Worm (Caenorhabditis elegans) whole organism, mixed stage, embryonic: ENCODE measurements around the gene F43C11.16.

Experiments used
- bed-3 ChIP-seq: fragments of 200-800 bp; sonication (Bioruptor generic); optimal IDR thresholded peaks from 3 replicates; lab custom pipeline; 2018; ENCODE audit warnings: mild to moderate bottlenecking, missing genetic modification characterization, moderate library complexity, missing compliant biosample characterization
- ceh-39 ChIP-seq: fragments of 150-350 bp; optimal IDR thresholded peaks from 2 replicates; lab custom pipeline; 2014; ENCODE audit warnings: missing biosample characterization, missing genetic modification characterization
- ceh-43 ChIP-seq: fragments of 200-800 bp; sonication (Bioruptor generic); optimal IDR thresholded peaks from 2 replicates; lab custom pipeline; 2018; ENCODE audit warnings: mild to moderate bottlenecking, missing genetic modification characterization, moderate library complexity, missing compliant biosample characterization
- ceh-83 ChIP-seq: fragments of 200-800 bp; sonication (Bioruptor generic); optimal IDR thresholded peaks from 2 replicates; lab custom pipeline; 2018; ENCODE audit warnings: mild to moderate bottlenecking, missing genetic modification characterization, missing compliant biosample characterization
- ces-1 ChIP-seq: fragments of 150-350 bp; optimal IDR thresholded peaks from 2 replicates; lab custom pipeline; 2014; ENCODE audit warnings: missing biosample characterization, missing genetic modification reagents, missing genetic modification characterization
- cnd-1 ChIP-seq: fragments of 200-800 bp; sonication (Bioruptor generic); optimal IDR thresholded peaks from 2 replicates; lab custom pipeline; 2018; ENCODE audit warnings: mild to moderate bottlenecking, missing genetic modification characterization, missing compliant biosample characterization
- drap-1 ChIP-seq: fragments of 200-800 bp; sonication (Bioruptor generic); optimal IDR thresholded peaks from 3 replicates; lab custom pipeline; 2018; ENCODE audit warnings: mild to moderate bottlenecking, missing genetic modification characterization, missing compliant biosample characterization
- elt-1 ChIP-seq: sonication (generic microtip); optimal IDR thresholded peaks from 2 replicates; lab custom pipeline; 2017; ENCODE audit warnings: missing genetic modification characterization, mild to moderate bottlenecking, missing compliant biosample characterization, antibody characterized with exemption, moderate library complexity, borderline replicate concordance; ENCODE audit not compliant: insufficient read depth
- elt-3 ChIP-seq: fragments of 150-350 bp; optimal IDR thresholded peaks from 2 replicates; lab custom pipeline; 2014; ENCODE audit warnings: missing biosample characterization, missing genetic modification characterization
- flh-1 ChIP-seq: fragments of 200-800 bp; sonication (Bioruptor generic); optimal IDR thresholded peaks from 2 replicates; lab custom pipeline; 2018; ENCODE audit warnings: mild to moderate bottlenecking, missing genetic modification characterization, moderate library complexity, missing compliant biosample characterization
- ham-2 ChIP-seq: fragments of 200-800 bp; sonication (Bioruptor generic); optimal IDR thresholded peaks from 2 replicates; lab custom pipeline; 2018; ENCODE audit warnings: mild to moderate bottlenecking, missing genetic modification characterization, missing compliant biosample characterization
- hlh-1 ChIP-seq: fragments of 150-350 bp; optimal IDR thresholded peaks from 2 replicates; lab custom pipeline; 2014; ENCODE audit warnings: missing biosample characterization, missing genetic modification reagents, missing genetic modification characterization
- lin-13 ChIP-seq: fragments of 150-350 bp; optimal IDR thresholded peaks from 2 replicates; lab custom pipeline; 2014; ENCODE audit warnings: missing biosample characterization, missing genetic modification characterization
- lin-32 ChIP-seq: fragments of 200-800 bp; sonication (Bioruptor generic); optimal IDR thresholded peaks from 2 replicates; lab custom pipeline; 2018; ENCODE audit warnings: mild to moderate bottlenecking, missing genetic modification characterization, missing compliant biosample characterization
- lsy-2 ChIP-seq: fragments of 150-350 bp; optimal IDR thresholded peaks from 2 replicates; lab custom pipeline; 2014; ENCODE audit warnings: missing biosample characterization, missing genetic modification characterization
- mab-5 ChIP-seq: fragments of 150-350 bp; optimal IDR thresholded peaks from 2 replicates; lab custom pipeline; 2014; ENCODE audit warnings: missing biosample characterization, missing genetic modification characterization
- mls-2 ChIP-seq: sonication (generic microtip); optimal IDR thresholded peaks from 2 replicates; lab custom pipeline; 2016; ENCODE audit warnings: mild to moderate bottlenecking, missing genetic modification characterization, moderate library complexity, missing compliant biosample characterization
- nhr-12 ChIP-seq: fragments of 150-350 bp; optimal IDR thresholded peaks from 2 replicates; lab custom pipeline; 2014; ENCODE audit warnings: missing biosample characterization, missing genetic modification characterization
- nhr-2 ChIP-seq: fragments of 150-350 bp; optimal IDR thresholded peaks from 2 replicates; lab custom pipeline; 2014; ENCODE audit warnings: missing biosample characterization, missing genetic modification characterization
- nhr-28 ChIP-seq: fragments of 150-350 bp; optimal IDR thresholded peaks from 2 replicates; lab custom pipeline; 2014; ENCODE audit warnings: missing biosample characterization, missing genetic modification characterization
- nhr-76 ChIP-seq: sonication (generic microtip); optimal IDR thresholded peaks from 2 replicates; lab custom pipeline; 2017; ENCODE audit warnings: missing biosample characterization, missing genetic modification characterization
- pha-4 ChIP-seq: fragments of 150-350 bp; optimal IDR thresholded peaks from 2 replicates; lab custom pipeline; 2018; ENCODE audit warnings: missing biosample characterization, missing genetic modification reagents, missing genetic modification characterization
- sem-2 ChIP-seq: fragments of 200-800 bp; sonication (Bioruptor generic); optimal IDR thresholded peaks from 2 replicates; lab custom pipeline; 2018; ENCODE audit warnings: mild to moderate bottlenecking, missing genetic modification characterization, missing compliant biosample characterization
- snpc-4 ChIP-seq: fragments of 150-350 bp; optimal IDR thresholded peaks from 2 replicates; lab custom pipeline; 2014; ENCODE audit warnings: missing biosample characterization, missing genetic modification characterization
- sptf-1 ChIP-seq: sonication (generic microtip); optimal IDR thresholded peaks from 2 replicates; lab custom pipeline; 2017; ENCODE audit warnings: mild to moderate bottlenecking, missing genetic modification characterization, moderate library complexity, missing compliant biosample characterization
- tbx-8 ChIP-seq: fragments of 200-800 bp; sonication (Bioruptor generic); optimal IDR thresholded peaks from 2 replicates; lab custom pipeline; 2018; ENCODE audit warnings: mild to moderate bottlenecking, missing genetic modification characterization, moderate library complexity, missing compliant biosample characterization
- unc-120 ChIP-seq: sonication (generic microtip); optimal IDR thresholded peaks from 2 replicates; lab custom pipeline; 2017; ENCODE audit warnings: missing genetic modification characterization, missing compliant biosample characterization; ENCODE audit not compliant: poor library complexity, severe bottlenecking
- unc-39 ChIP-seq: fragments of 150-350 bp; optimal IDR thresholded peaks from 2 replicates; lab custom pipeline; 2014; ENCODE audit warnings: missing biosample characterization, missing genetic modification characterization
- unc-62 ChIP-seq: fragments of 150-350 bp; optimal IDR thresholded peaks from 2 replicates; lab custom pipeline; 2014; ENCODE audit warnings: missing biosample characterization, missing genetic modification reagents, missing genetic modification characterization
- zip-8 ChIP-seq: fragments of 150-350 bp; optimal IDR thresholded peaks from 2 replicates; lab custom pipeline; 2014; ENCODE audit warnings: missing biosample characterization, missing genetic modification characterization
- ztf-11 ChIP-seq: fragments of 150-350 bp; optimal IDR thresholded peaks from 2 replicates; lab custom pipeline; 2014; ENCODE audit warnings: missing biosample characterization, missing genetic modification characterization

Gene F43C11.16

ce11 chrII:2366623-2367365, 6.9 kb upstream of the F43C11.16 start, which contains the start of the genes F43C11.12 and F16G10.5:
Gene F43C11.12 (minus strand): TSS chrII:2366723.
Gene F16G10.5 (plus strand): TSS chrII:2367315.
- TF ChIP-seq ceh-43, result no peak
- TF ChIP-seq ceh-39 (tag; lab: Kevin White, UChicago), result no peak
- no peak for TF ChIP-seq elt-3 (tag; lab: Kevin White, UChicago)
- TF ChIP-seq nhr-12, result no peak
- TF ChIP-seq ham-2 (GFP tag; lab: Kevin White, UChicago), result no peak
- TF ChIP-seq nhr-28 (tag; lab: Kevin White, UChicago), result no peak
- no peak for TF ChIP-seq mls-2 (tag; lab: Kevin White, UChicago)
- TF ChIP-seq zip-8, result no peak
- TF ChIP-seq sem-2 (GFP tag; lab: Kevin White, UChicago), result no peak
- TF ChIP-seq tbx-8 (GFP tag; lab: Kevin White, UChicago), result no peak
- no peak for TF ChIP-seq lsy-2 (tag; lab: Kevin White, UChicago)
- no peak for TF ChIP-seq hlh-1 (tag; lab: Kevin White, UChicago)
- TF ChIP-seq lin-13 (tag; lab: Kevin White, UChicago), result no peak
- no peak for TF ChIP-seq unc-62 (GFP tag; lab: Kevin White, UChicago)
- TF ChIP-seq drap-1 (GFP tag; lab: Kevin White, UChicago), result no peak
- no peak for TF ChIP-seq unc-39

ce11 chrII:2363673-2364072, 3.8 kb upstream of the F43C11.16 start, which contains the start of gene F43C11.11:
Gene F43C11.11 (minus strand): TSS chrII:2363773.
- TF ChIP-seq unc-120 (tag; lab: Kevin White, UChicago), result no peak
- TF ChIP-seq, all 35 proteins: peak for 0

DNA sequence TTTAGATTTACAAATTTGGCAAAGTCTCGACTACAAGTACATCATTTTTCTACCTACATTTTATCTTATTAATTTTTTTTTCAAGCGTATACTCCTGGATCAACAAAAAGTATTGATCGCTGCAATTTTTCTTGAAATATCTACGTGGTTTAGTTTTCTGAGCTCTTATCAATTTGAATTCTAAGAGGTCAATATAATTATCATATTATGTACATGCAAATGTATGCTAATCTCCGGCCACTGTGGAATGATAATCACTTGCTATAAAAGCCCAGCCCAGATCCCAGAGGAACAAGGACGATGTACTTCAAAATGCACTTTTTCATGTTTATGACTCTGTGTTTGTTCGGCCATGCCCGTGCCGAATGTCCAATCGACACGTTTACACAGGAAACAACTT, 3.1 kb downstream of the F43C11.16 start, which contains the start of gene F43C11.1:
Gene F43C11.1 (plus strand): TSS at position 301 of the 400 bp plus-strand sequence.
- TF ChIP-seq sem-2 (GFP tag; lab: Kevin White, UChicago) (no peak), unc-120 (tag; lab: Kevin White, UChicago) (no peak), mls-2 (tag; lab: Kevin White, UChicago) (no peak), nhr-28 (tag; lab: Kevin White, UChicago) (no peak), sptf-1 (tag; lab: Kevin White, UChicago) (no peak), cnd-1 (no peak), elt-1 (tag; lab: Kevin White, UChicago) (no peak), mab-5 (tag; lab: Kevin White, UChicago) (no peak), ham-2 (GFP tag; lab: Kevin White, UChicago) (no peak), lin-32 (GFP tag; lab: Kevin White, UChicago) (no peak), flh-1 (GFP tag; lab: Kevin White, UChicago) (no peak), nhr-76 (tag; lab: Kevin White, UChicago) (no peak), ceh-39 (tag; lab: Kevin White, UChicago) (no peak), ceh-43 (no peak), nhr-2 (tag; lab: Kevin White, UChicago) (no peak), lsy-2 (tag; lab: Kevin White, UChicago) (no peak), unc-62 (GFP tag; lab: Kevin White, UChicago) (no peak), zip-8 (no peak)

- TF ChIP-seq unc-120 (tag; lab: Kevin White, UChicago) (no peak), snpc-4 (no peak), pha-4 (tag; lab: Kevin White, UChicago) (no peak), unc-62 (GFP tag; lab: Kevin White, UChicago) (no peak), nhr-2 (tag; lab: Kevin White, UChicago) (no peak), zip-8 (no peak), lin-32 (GFP tag; lab: Kevin White, UChicago) (no peak), unc-39 (no peak), nhr-12 (no peak), ceh-39 (tag; lab: Kevin White, UChicago) (no peak), hlh-1 (tag; lab: Kevin White, UChicago) (no peak), mab-5 (tag; lab: Kevin White, UChicago) (no peak), nhr-28 (tag; lab: Kevin White, UChicago) (no peak), ztf-11 (tag; lab: Kevin White, UChicago) (no peak), lin-13 (tag; lab: Kevin White, UChicago) (no peak)
Observed at ce11 chrII:2354476-2354875, 5.4 kb downstream of the F43C11.16 start, which contains the start of gene F43C11.2. Gene F43C11.2 (plus strand): TSS chrII:2354776.

ce11 chrII:2353012-2353411, 6.9 kb downstream of the F43C11.16 start, which contains the start of gene F43C11.3:
Gene F43C11.3 (plus strand): TSS chrII:2353312.
- TF ChIP-seq ceh-43 (no peak), nhr-28 (tag; lab: Kevin White, UChicago) (no peak), hlh-1 (tag; lab: Kevin White, UChicago) (no peak), nhr-2 (tag; lab: Kevin White, UChicago) (no peak), snpc-4 (no peak), bed-3 (GFP tag; lab: Kevin White, UChicago) (no peak), ces-1 (GFP tag; lab: Kevin White, UChicago) (no peak), unc-120 (tag; lab: Kevin White, UChicago) (no peak), ceh-83 (GFP tag; lab: Kevin White, UChicago) (no peak), drap-1 (GFP tag; lab: Kevin White, UChicago) (no peak), tbx-8 (GFP tag; lab: Kevin White, UChicago) (no peak), nhr-76 (tag; lab: Kevin White, UChicago) (no peak), flh-1 (GFP tag; lab: Kevin White, UChicago) (no peak), ham-2 (GFP tag; lab: Kevin White, UChicago) (no peak)
